Fruit fly (Drosophila melanogaster): Measurements from ENCODE around the gene CG42488.

dm6 chr3R:25459200-25459809, 23.6 kb upstream of the CG42488 start:
- TF ChIP-seq CG8478 (optimal IDR thresholded peaks at IDR 0.05) (no peak), psq (optimal IDR thresholded peaks at IDR 0.05) (no peak), usp (GFP tag; optimal IDR thresholded peaks at IDR 0.05) (no peak), Dll (optimal IDR thresholded peaks at IDR 0.05) (no peak), pan (optimal IDR thresholded peaks at IDR 0.05) (no peak)
